Worm (Caenorhabditis elegans): ENCODE data around the gene mfsd-8.
"Not testable (repeated sequence)": the region's sequence is repeated elsewhere in the genome, so short reads cannot be mapped to it uniquely, and the experiment has no call there.

ce11 chrIII:3332736-3333135 is 50.6 kb downstream of the mfsd-8 start, which contains the start of gene Y53G8AR.1:
- TF ChIP-seq C34B4.2 (tag; optimal IDR thresholded peaks at IDR 0.05); ces-1 (GFP tag; optimal IDR thresholded peaks at IDR 0.05); tbx-2 (tag; optimal IDR thresholded peaks at IDR 0.05): not testable (repeated sequence)
